Fruit fly (Drosophila melanogaster) whole organism, adult: ENCODE data around the gene TwdlC.

Source experiments
- CG11617 ChIP-seq: fragments of 200-800 bp; sonication (Bioruptor generic); optimal IDR thresholded peaks from 2 replicates; lab custom pipeline; 2017; ENCODE audit warnings: mild to moderate bottlenecking, missing biosample characterization, missing genetic modification reagents, missing genetic modification characterization
- CG12768 ChIP-seq: fragments of 200-800 bp; sonication (Bioruptor generic); optimal IDR thresholded peaks from 2 replicates; lab custom pipeline; 2017; ENCODE audit warnings: missing biosample characterization, missing genetic modification characterization, mild to moderate bottlenecking, moderate library complexity, missing genetic modification reagents
- CG14711 ChIP-seq: fragments of 200-800 bp; sonication (Bioruptor generic); optimal IDR thresholded peaks from 2 replicates; lab custom pipeline; 2018; ENCODE audit warnings: missing biosample characterization, mild to moderate bottlenecking, missing genetic modification characterization, moderate library complexity
- CG1620 ChIP-seq: fragments of 200-800 bp; sonication (Bioruptor generic); optimal IDR thresholded peaks from 2 replicates; lab custom pipeline; 2016; ENCODE audit warnings: missing biosample characterization, missing genetic modification characterization
- CG33017 ChIP-seq: fragments of 200-800 bp; sonication (Bioruptor generic); optimal IDR thresholded peaks from 2 replicates; lab custom pipeline; 2018; ENCODE audit warnings: missing biosample characterization, mild to moderate bottlenecking, missing genetic modification characterization, moderate library complexity
- CG5204 ChIP-seq: fragments of 200-800 bp; sonication (Bioruptor generic); optimal IDR thresholded peaks from 2 replicates; lab custom pipeline; 2016; ENCODE audit warnings: missing biosample characterization, missing genetic modification characterization
- CG7045 ChIP-seq: fragments of 200-800 bp; sonication (Bioruptor generic); optimal IDR thresholded peaks from 2 replicates; lab custom pipeline; 2017; ENCODE audit warnings: missing biosample characterization, mild to moderate bottlenecking, missing genetic modification characterization
- CG7101 ChIP-seq: fragments of 200-800 bp; sonication (Bioruptor generic); optimal IDR thresholded peaks from 2 replicates; lab custom pipeline; 2018; ENCODE audit warnings: missing biosample characterization, mild to moderate bottlenecking, missing genetic modification characterization, moderate library complexity
- Clk ChIP-seq: fragments of 200-800 bp; sonication (Bioruptor generic); optimal IDR thresholded peaks from 2 replicates; lab custom pipeline; 2017; ENCODE audit warnings: missing biosample characterization, missing genetic modification characterization
- Crg-1 ChIP-seq: fragments of 200-800 bp; sonication (Bioruptor generic); optimal IDR thresholded peaks from 2 replicates; lab custom pipeline; 2016; ENCODE audit warnings: missing biosample characterization, missing genetic modification characterization
- Hr96 ChIP-seq: fragments of 200-800 bp; sonication (Bioruptor generic); optimal IDR thresholded peaks from 2 replicates; lab custom pipeline; 2016; ENCODE audit warnings: missing biosample characterization, missing genetic modification characterization
- Mnt ChIP-seq: fragments of 200-800 bp; sonication (Bioruptor generic); optimal IDR thresholded peaks from 2 replicates; lab custom pipeline; 2016; ENCODE audit warnings: missing biosample characterization, mild to moderate bottlenecking, missing genetic modification characterization
- bab1 ChIP-seq: fragments of 200-800 bp; sonication (Bioruptor generic); optimal IDR thresholded peaks from 3 replicates; lab custom pipeline; 2019; ENCODE audit warnings: missing biosample characterization, mild to moderate bottlenecking, missing genetic modification characterization, moderate library complexity
- cic ChIP-seq: fragments of 200-800 bp; sonication (Bioruptor generic); optimal IDR thresholded peaks from 2 replicates; lab custom pipeline; 2017; ENCODE audit warnings: missing biosample characterization, mild to moderate bottlenecking, missing genetic modification characterization, moderate library complexity
- cnc ChIP-seq, 2 experiments: fragments of >200 bp; optimal IDR thresholded peaks; 2 replicates each; lab custom pipeline; 2017
- kay ChIP-seq: fragments of 200-800 bp; sonication (Bioruptor generic); peaks from one replicate; lab custom pipeline; 2016; ENCODE audit warnings: missing biosample characterization, missing genetic modification characterization, borderline replicate concordance
- ovo ChIP-seq: fragments of 200-800 bp; sonication (Bioruptor generic); optimal IDR thresholded peaks from 2 replicates; lab custom pipeline; 2016; ENCODE audit warnings: missing biosample characterization, missing genetic modification characterization
- pad ChIP-seq: fragments of 200-800 bp; sonication (Bioruptor generic); optimal IDR thresholded peaks from 3 replicates; lab custom pipeline; 2017; ENCODE audit warnings: missing biosample characterization, missing genetic modification characterization, mild to moderate bottlenecking, moderate library complexity, missing genetic modification reagents
- tj ChIP-seq: fragments of 200-800 bp; sonication (Bioruptor generic); optimal IDR thresholded peaks from 3 replicates; lab custom pipeline; 2017; ENCODE audit warnings: missing biosample characterization, mild to moderate bottlenecking, missing genetic modification characterization, moderate library complexity
- toe ChIP-seq: fragments of 200-800 bp; sonication (Bioruptor generic); optimal IDR thresholded peaks from 2 replicates; lab custom pipeline; 2016; ENCODE audit warnings: missing biosample characterization, missing genetic modification characterization

TwdlC gene

DNA sequence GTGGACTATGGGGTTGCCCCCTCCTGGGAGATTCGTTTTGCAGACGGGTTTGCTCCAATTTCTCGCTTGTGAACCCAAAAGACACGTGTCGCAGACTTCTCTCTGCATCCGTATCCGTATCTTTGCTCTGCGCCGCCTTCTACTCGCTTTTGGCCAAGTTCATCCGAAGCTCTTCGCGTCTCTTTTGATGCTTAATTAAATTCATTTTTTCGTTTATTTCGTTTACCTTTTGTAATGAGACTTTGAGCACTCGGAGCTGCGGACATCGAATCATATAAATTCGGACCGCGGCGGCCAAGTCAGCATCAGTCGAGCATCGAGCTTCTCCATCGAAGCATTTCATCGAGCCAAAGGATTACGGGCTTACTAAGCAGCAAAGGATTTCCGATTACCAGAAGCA, at the start of gene TwdlC:
TSS of gene TwdlC (plus strand) at position 301 of the 400 bp plus-strand sequence.
- TF ChIP-seq cic (GFP tag; lab: Kevin White, UChicago), result no peak
- TF ChIP-seq Hr96 (GFP tag; lab: Kevin White, UChicago), result no peak
- no peak for TF ChIP-seq bab1
- TF ChIP-seq CG7045 (GFP tag; lab: Kevin White, UChicago), result no peak
- no peak for TF ChIP-seq cnc (optimal IDR thresholded peaks at IDR 0.05; lab: Kevin White, UChicago)
- TF ChIP-seq kay, result no peak
- no peak for TF ChIP-seq ovo (GFP tag; lab: Kevin White, UChicago)
- no peak for TF ChIP-seq tj (GFP tag; lab: Kevin White, UChicago)
- TF ChIP-seq CG12768 (GFP tag; lab: Kevin White, UChicago), result no peak
- no peak for TF ChIP-seq CG14711 (tag; lab: Kevin White, UChicago)
- TF ChIP-seq CG11617 (GFP tag; lab: Kevin White, UChicago), result no peak
- TF ChIP-seq Mnt, result no peak
- TF ChIP-seq CG7101, result no peak
- TF ChIP-seq CG1620 (GFP tag; lab: Kevin White, UChicago), result no peak
- TF ChIP-seq CG33017 (tag; lab: Kevin White, UChicago), result no peak
- no peak for TF ChIP-seq CG5204
- no peak for TF ChIP-seq toe
- TF ChIP-seq Crg-1, result no peak

DNA sequence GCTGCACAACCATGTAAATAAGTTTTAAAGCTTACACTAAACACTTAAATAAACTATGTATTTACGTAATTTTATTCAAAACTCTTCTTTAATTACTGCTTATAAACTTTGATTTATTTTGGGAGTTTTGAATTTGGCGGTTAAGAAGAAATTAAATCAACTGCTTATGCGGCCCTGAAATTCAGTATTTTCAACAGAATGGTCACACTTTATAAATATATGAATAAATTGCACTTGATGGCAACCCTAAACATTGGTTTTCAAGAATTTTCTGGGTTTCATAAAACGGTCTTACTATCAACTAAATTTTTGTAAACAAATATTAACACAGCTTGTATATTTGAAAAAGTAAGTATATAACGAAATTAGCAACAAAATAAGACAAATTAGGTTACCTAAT, 49.4 kb upstream of the TwdlC start, which contains the start of gene CG14252:
TSS of gene CG14252 (plus strand) at position 302 of the 400 bp plus-strand sequence.
- TF ChIP-seq CG14711 (tag; lab: Kevin White, UChicago) (peak; percentile 98), cic (GFP tag; lab: Kevin White, UChicago) (peak; percentile 16), pad (GFP tag; lab: Kevin White, UChicago) (no peak), CG1620 (GFP tag; lab: Kevin White, UChicago) (no peak), kay (peak; percentile 84), CG7101 (peak; percentile 18), bab1 (peak; percentile 64)

DNA sequence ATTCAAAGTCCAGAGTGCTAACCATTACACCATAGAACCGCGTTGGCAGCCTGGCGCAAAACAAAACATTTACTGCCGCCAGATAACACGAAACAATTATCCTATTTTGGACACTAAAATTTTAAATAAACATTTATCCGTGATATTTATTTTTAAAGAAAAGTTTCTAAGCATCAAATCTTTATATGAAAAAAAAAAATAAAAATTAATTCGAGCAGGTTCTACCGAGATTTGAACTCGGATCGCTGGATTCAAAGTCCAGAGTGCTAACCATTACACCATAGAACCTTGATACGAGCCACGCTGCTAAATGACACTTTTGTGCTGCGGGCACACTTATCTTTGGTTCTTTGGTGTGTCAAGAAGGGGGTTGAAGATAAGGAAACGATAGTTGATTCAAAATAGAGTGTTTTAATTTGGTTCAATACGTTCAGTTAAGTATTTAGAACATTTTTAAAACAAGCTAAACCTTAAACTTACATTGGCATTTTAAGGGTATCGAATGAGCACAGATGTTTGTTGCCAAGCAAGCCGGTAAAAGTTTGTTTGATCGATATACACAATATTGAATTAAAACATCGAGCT, 47.2 kb upstream of the TwdlC start, which contains the start of gene Spag1:
TSS of gene Spag1 (plus strand) at position 535 of the 585 bp plus-strand sequence.
- TF ChIP-seq cnc (optimal IDR thresholded peaks at IDR 0.05; lab: Kevin White, UChicago), result no peak
- TF ChIP-seq Crg-1, result no peak
- peak; percentile 29 for TF ChIP-seq CG7101
- TF ChIP-seq CG7045 (GFP tag; lab: Kevin White, UChicago), result peak; percentile 26
- peak; percentile 62 for TF ChIP-seq bab1
- peak; percentile 98 for TF ChIP-seq CG12768 (GFP tag; lab: Kevin White, UChicago)
- TF ChIP-seq CG14711 (tag; lab: Kevin White, UChicago), result peak; percentile 1
- peak; percentile 48 for TF ChIP-seq tj (GFP tag; lab: Kevin White, UChicago)
- TF ChIP-seq Clk, result no peak
- TF ChIP-seq ovo (GFP tag; lab: Kevin White, UChicago), result no peak
- peak; percentile 85 for TF ChIP-seq Hr96 (GFP tag; lab: Kevin White, UChicago)
- TF ChIP-seq CG11617 (GFP tag; lab: Kevin White, UChicago), result peak; percentile 59
- no peak for TF ChIP-seq pad (GFP tag; lab: Kevin White, UChicago)
- no peak for TF ChIP-seq CG1620 (GFP tag; lab: Kevin White, UChicago)
- TF ChIP-seq cic (GFP tag; lab: Kevin White, UChicago), result peak; percentile 32
- TF ChIP-seq kay, result peak; percentile 100
- peak; percentile 55 for TF ChIP-seq CG33017 (tag; lab: Kevin White, UChicago)
- peak; percentile 89 for TF ChIP-seq toe
- TF ChIP-seq Mnt, result peak; percentile 32
- TF ChIP-seq CG5204, result peak; percentile 75

DNA sequence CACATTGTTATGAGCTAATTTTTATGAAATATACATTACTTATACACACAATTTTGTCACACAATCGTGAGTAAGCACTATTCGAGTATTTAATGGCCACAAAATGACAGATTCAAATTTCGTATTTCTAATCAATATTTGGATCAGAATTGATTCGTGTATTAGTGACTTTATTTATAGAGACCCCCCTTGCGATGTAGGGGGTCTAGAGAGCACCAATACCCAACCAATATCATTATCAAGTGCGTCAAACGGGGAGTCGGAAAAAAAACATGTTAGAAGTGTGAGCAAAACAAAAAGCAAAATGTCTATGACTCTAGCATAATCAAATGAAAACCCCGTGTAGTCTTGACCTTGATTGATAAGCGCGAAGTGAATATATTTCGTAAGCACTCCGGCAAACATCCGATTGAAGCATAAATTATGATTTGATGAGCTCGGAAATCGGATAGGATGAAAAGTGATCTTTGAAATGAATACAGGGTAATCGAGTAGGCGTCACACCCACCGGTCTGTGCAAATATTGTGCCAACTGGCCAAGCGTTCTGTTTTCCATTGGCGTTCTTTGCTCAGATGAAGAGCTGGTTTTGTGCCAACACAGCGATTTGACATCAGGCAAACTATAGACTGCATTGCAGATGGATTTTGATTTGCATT, 42.3 kb upstream of the TwdlC start:
- TF ChIP-seq Clk (no peak), CG14711 (tag; lab: Kevin White, UChicago) (no peak), CG7101 (no peak), cnc (optimal IDR thresholded peaks at IDR 0.05; lab: Kevin White, UChicago) (no peak), CG11617 (GFP tag; lab: Kevin White, UChicago) (no peak), CG33017 (tag; lab: Kevin White, UChicago) (no peak), toe (no peak), CG1620 (GFP tag; lab: Kevin White, UChicago) (no peak), CG12768 (GFP tag; lab: Kevin White, UChicago) (no peak), Mnt (no peak), Hr96 (GFP tag; lab: Kevin White, UChicago) (no peak), Crg-1 (no peak), CG7045 (GFP tag; lab: Kevin White, UChicago) (no peak), tj (GFP tag; lab: Kevin White, UChicago) (no peak)

DNA sequence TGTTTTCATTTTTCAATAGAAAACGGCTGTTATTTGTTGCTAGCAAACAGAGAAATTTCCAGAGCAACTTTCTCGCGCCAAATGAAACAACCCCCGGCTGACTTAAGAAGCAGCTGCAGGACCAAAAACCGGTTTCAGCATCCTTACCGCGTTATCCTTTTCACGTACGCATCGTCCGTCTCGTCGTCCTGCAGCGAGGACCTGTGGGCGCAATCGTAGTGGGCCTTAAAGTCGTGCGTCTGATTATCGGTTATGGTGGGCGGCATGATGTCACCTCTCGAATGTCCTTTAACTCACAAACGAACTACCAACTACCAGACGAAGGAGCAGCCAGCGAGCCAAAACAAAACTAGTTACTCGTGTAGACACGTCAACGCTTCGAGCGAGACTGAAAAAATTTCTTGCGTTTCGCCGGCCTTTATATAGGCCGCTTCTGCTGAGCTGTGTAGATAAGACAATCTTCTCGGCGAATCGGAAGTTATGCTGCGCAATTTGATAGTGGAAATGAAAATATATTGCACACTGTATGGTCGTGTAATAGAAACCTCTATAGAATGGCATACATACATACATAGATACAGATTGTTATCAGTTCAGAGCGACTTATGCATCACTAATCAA, 41.7 kb upstream of the TwdlC start:
- TF ChIP-seq toe (no peak), Mnt (no peak), Hr96 (GFP tag; lab: Kevin White, UChicago) (no peak), Clk (no peak), pad (GFP tag; lab: Kevin White, UChicago) (no peak), ovo (GFP tag; lab: Kevin White, UChicago) (no peak), cic (GFP tag; lab: Kevin White, UChicago) (no peak), cnc (optimal IDR thresholded peaks at IDR 0.05; lab: Kevin White, UChicago) (no peak), CG12768 (GFP tag; lab: Kevin White, UChicago) (no peak), CG7045 (GFP tag; lab: Kevin White, UChicago) (no peak), CG33017 (tag; lab: Kevin White, UChicago) (no peak), tj (GFP tag; lab: Kevin White, UChicago) (no peak), CG5204 (no peak), CG1620 (GFP tag; lab: Kevin White, UChicago) (no peak), bab1 (no peak), CG7101 (no peak), Crg-1 (no peak), kay (no peak), CG11617 (GFP tag; lab: Kevin White, UChicago) (no peak), CG14711 (tag; lab: Kevin White, UChicago) (no peak)
